Worm (Caenorhabditis elegans): ENCODE results near the gene pepm-1.

Gene pepm-1

DNA sequence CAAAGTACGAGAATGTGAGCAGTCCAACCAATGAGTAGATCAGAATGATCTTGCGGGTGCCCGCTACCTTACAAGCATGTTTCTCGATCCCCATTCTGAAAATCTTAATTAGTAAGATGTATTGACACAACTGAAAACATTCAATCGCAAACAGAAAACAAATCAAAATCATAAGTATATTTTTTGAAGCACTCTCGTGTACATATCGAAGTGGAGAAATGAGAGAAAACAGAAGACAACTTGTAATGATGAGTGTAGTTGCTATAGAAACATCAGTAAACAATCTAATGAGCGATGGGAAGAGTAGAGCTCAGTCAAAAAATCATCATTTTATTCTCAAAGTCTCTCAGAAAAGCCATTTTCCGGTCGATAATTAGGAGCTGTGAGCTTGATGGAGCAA lies 16.2 kb upstream of the pepm-1 start, which contains the start of gene F14D7.8:
TSS of gene F14D7.8 (minus strand) at position 101 of the 400 bp plus-strand sequence.
- TF ChIP-seq snpc-4 (tag; optimal IDR thresholded peaks at IDR 0.05) (no peak), hlh-1 (tag; optimal IDR thresholded peaks at IDR 0.05) (no peak), nhr-28 (tag; optimal IDR thresholded peaks at IDR 0.05) (no peak), M03D4.4 (tag; optimal IDR thresholded peaks at IDR 0.05) (no peak), flh-1 (GFP tag; optimal IDR thresholded peaks at IDR 0.05) (no peak), nhr-12 (tag; optimal IDR thresholded peaks at IDR 0.05) (no peak), mls-2 (tag; optimal IDR thresholded peaks at IDR 0.05) (no peak), unc-120 (tag; optimal IDR thresholded peaks at IDR 0.05; ENCODE audit: poor library complexity, severe bottlenecking) (no peak), elt-1 (tag; optimal IDR thresholded peaks at IDR 0.05; ENCODE audit: borderline replicate concordance, insufficient read depth) (no peak), nhr-2 (tag; optimal IDR thresholded peaks at IDR 0.05) (no peak), ceh-83 (GFP tag; optimal IDR thresholded peaks at IDR 0.05) (no peak), lin-13 (tag; optimal IDR thresholded peaks at IDR 0.05) (no peak), sem-2 (GFP tag; optimal IDR thresholded peaks at IDR 0.05) (no peak), sptf-1 (tag; optimal IDR thresholded peaks at IDR 0.05) (no peak), mab-5 (tag; optimal IDR thresholded peaks at IDR 0.05) (no peak), ceh-43 (GFP tag; optimal IDR thresholded peaks at IDR 0.05) (no peak)

DNA sequence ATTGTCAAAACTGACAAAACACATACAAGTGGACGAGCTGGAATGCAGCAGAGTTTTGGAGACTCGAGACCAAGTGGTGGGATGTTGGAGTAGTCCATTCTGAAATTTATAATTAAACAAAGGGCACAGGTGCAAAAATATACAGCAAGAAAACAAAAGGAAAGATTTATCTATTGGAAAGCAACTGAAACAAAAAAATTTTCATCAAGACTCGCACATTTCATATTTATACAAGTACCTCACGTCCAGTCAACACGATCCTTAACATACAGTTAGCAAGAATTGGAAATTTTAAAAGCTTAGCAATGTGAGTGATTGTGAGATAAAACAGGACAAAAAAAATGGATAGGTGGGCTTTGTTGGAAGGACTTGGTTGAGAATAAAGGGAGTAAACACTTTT lies 14.7 kb upstream of the pepm-1 start, which contains the start of gene F47B8.1:
TSS of gene F47B8.1 (minus strand) at position 101 of the 400 bp plus-strand sequence.
- TF ChIP-seq ham-2 (GFP tag; optimal IDR thresholded peaks at IDR 0.05) (no peak), drap-1 (GFP tag; optimal IDR thresholded peaks at IDR 0.05) (no peak), blmp-1 (tag; optimal IDR thresholded peaks at IDR 0.05) (no peak), pha-4 (tag; optimal IDR thresholded peaks at IDR 0.05) (no peak), hlh-1 (tag; optimal IDR thresholded peaks at IDR 0.05) (no peak), nhr-237 (tag; optimal IDR thresholded peaks at IDR 0.05) (no peak), ceh-43 (GFP tag; optimal IDR thresholded peaks at IDR 0.05) (no peak), mep-1 (tag; optimal IDR thresholded peaks at IDR 0.05) (no peak), elt-3 (tag; optimal IDR thresholded peaks at IDR 0.05) (no peak), elt-1 (tag; optimal IDR thresholded peaks at IDR 0.05; ENCODE audit: borderline replicate concordance, insufficient read depth) (no peak), ztf-11 (tag; optimal IDR thresholded peaks at IDR 0.05) (no peak), sptf-1 (tag; optimal IDR thresholded peaks at IDR 0.05) (no peak), unc-62 (GFP tag; optimal IDR thresholded peaks at IDR 0.05) (no peak), flh-1 (GFP tag; optimal IDR thresholded peaks at IDR 0.05) (no peak), ceh-83 (GFP tag; optimal IDR thresholded peaks at IDR 0.05) (no peak), bed-3 (GFP tag; optimal IDR thresholded peaks at IDR 0.05) (no peak), lin-32 (GFP tag; optimal IDR thresholded peaks at IDR 0.05) (no peak), ces-1 (GFP tag; optimal IDR thresholded peaks at IDR 0.05) (no peak)

DNA sequence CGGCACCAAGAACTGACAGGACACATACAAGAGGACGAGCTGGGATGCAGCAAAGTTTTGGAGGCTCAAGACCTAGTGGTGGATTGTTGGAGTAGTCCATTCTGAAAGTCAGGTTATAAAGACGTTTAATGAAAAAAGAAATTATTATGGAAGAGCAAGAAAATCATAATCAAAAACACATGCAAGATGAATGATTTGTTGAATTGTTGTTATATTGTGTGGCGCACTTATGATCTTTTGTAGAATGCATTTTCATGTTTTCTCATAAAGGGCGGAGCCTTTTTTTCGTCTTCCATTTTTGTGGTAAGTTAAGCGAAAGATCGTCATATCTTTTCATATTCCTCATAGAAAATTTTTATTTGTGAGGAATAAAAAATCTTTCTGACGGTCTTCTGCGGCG lies 12.4 kb upstream of the pepm-1 start, which contains the start of gene F47B8.2:
TSS of gene F47B8.2 (minus strand) at position 101 of the 400 bp plus-strand sequence.
- TF ChIP-seq elt-1 (tag; optimal IDR thresholded peaks at IDR 0.05; ENCODE audit: borderline replicate concordance, insufficient read depth) (no peak), pha-4 (tag; optimal IDR thresholded peaks at IDR 0.05) (no peak), unc-120 (tag; optimal IDR thresholded peaks at IDR 0.05; ENCODE audit: poor library complexity, severe bottlenecking) (no peak), unc-39 (tag; optimal IDR thresholded peaks at IDR 0.05) (no peak), nhr-237 (tag; optimal IDR thresholded peaks at IDR 0.05) (no peak), nhr-2 (tag; optimal IDR thresholded peaks at IDR 0.05) (no peak), cnd-1 (tag; optimal IDR thresholded peaks at IDR 0.05) (no peak), sem-2 (GFP tag; optimal IDR thresholded peaks at IDR 0.05) (no peak), mls-2 (tag; optimal IDR thresholded peaks at IDR 0.05) (no peak), elt-3 (tag; optimal IDR thresholded peaks at IDR 0.05) (no peak), mep-1 (tag; optimal IDR thresholded peaks at IDR 0.05) (no peak), hlh-1 (tag; optimal IDR thresholded peaks at IDR 0.05) (no peak), nhr-76 (tag; optimal IDR thresholded peaks at IDR 0.05) (no peak)

DNA sequence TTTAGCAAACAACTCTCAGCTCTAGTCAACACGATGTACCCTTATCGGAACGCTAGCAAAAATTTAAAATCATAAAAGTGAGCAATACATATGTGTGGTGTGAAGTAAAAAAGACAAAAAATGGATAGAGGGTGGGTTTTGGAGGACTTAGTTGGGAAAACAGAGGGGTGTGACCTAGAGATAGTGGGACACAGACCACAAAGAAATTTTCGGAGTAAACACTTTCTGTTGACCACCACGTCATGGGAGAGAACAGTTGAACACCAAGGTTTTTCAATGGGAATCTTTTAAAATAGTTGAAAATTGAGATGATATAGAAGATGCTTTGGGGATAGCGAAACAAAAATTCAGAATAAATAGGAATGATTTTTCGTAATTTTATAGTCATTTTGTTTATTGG lies 11.7 kb upstream of the pepm-1 start:
- TF ChIP-seq ceh-39 (tag; optimal IDR thresholded peaks at IDR 0.05) (no peak), sem-2 (GFP tag; optimal IDR thresholded peaks at IDR 0.05) (no peak), ztf-11 (tag; optimal IDR thresholded peaks at IDR 0.05) (no peak), unc-120 (tag; optimal IDR thresholded peaks at IDR 0.05; ENCODE audit: poor library complexity, severe bottlenecking) (no peak), lin-32 (GFP tag; optimal IDR thresholded peaks at IDR 0.05) (no peak), drap-1 (GFP tag; optimal IDR thresholded peaks at IDR 0.05) (no peak), mls-2 (tag; optimal IDR thresholded peaks at IDR 0.05) (no peak), elt-3 (tag; optimal IDR thresholded peaks at IDR 0.05) (no peak), blmp-1 (tag; optimal IDR thresholded peaks at IDR 0.05) (no peak), mab-5 (tag; optimal IDR thresholded peaks at IDR 0.05) (no peak), sptf-1 (tag; optimal IDR thresholded peaks at IDR 0.05) (no peak), ceh-43 (GFP tag; optimal IDR thresholded peaks at IDR 0.05) (no peak), bed-3 (GFP tag; optimal IDR thresholded peaks at IDR 0.05) (no peak)

All from whole organism, mixed stage, embryonic.